Worm (Caenorhabditis elegans) whole organism, late embryonic: ENCODE measurements around the gene F46C8.3.

ENCODE experiments used
- ama-1 ChIP-seq: fragments of 150-350 bp; optimal IDR thresholded peaks from 2 replicates; lab custom pipeline; 2014
- ceh-14 ChIP-seq: sonication (generic microtip); optimal IDR thresholded peaks from 2 replicates; lab custom pipeline; 2016; ENCODE audit warnings: missing genotype, missing genetic modification characterization, missing compliant biosample characterization
- elt-4 ChIP-seq: sonication (generic microtip); optimal IDR thresholded peaks from 2 replicates; lab custom pipeline; 2016; ENCODE audit warnings: missing genetic modification characterization, missing compliant biosample characterization
- nfya-1 ChIP-seq: sonication (generic microtip); optimal IDR thresholded peaks from 2 replicates; lab custom pipeline; 2017; ENCODE audit warnings: missing genetic modification characterization, mild to moderate bottlenecking, missing compliant biosample characterization, antibody characterized with exemption, moderate library complexity
- nhr-232 ChIP-seq: sonication (generic microtip); optimal IDR thresholded peaks from 2 replicates; lab custom pipeline; 2016; ENCODE audit warnings: missing genetic modification characterization, missing compliant biosample characterization
- ref-2 ChIP-seq: sonication (generic microtip); optimal IDR thresholded peaks from 2 replicates; lab custom pipeline; 2016; ENCODE audit warnings: missing genetic modification characterization, missing compliant biosample characterization
- syd-9 ChIP-seq: sonication (generic microtip); optimal IDR thresholded peaks from 2 replicates; lab custom pipeline; 2016; ENCODE audit warnings: mild to moderate bottlenecking, missing genetic modification characterization, moderate library complexity, missing compliant biosample characterization

- no peak for TF ChIP-seq ama-1 (lab: Kevin White, UChicago)
- TF ChIP-seq ceh-14 (tag; lab: Kevin White, UChicago): no peak
- no peak for TF ChIP-seq ref-2 (tag; lab: Kevin White, UChicago)
- no peak for TF ChIP-seq nhr-232
- no peak for TF ChIP-seq syd-9 (tag; lab: Kevin White, UChicago)
- no peak for TF ChIP-seq nfya-1 (tag; lab: Kevin White, UChicago)
- TF ChIP-seq elt-4 (tag; lab: Kevin White, UChicago): no peak
Observed at ce11 chrX:7540033-7540432, 14.7 kb downstream of the F46C8.3 start, which contains the start of gene glb-16.
